Worm (Caenorhabditis elegans) whole organism, L1 larva: Measurements from ENCODE around the gene bus-2.

Source experiments
- C04F5.9 ChIP-seq: sonication (generic microtip); optimal IDR thresholded peaks from 2 replicates; lab custom pipeline; 2016; ENCODE audit warnings: missing genetic modification characterization, missing compliant biosample characterization
- C16A3.4 ChIP-seq: fragments of 150-350 bp; optimal IDR thresholded peaks from 2 replicates; lab custom pipeline; 2014; ENCODE audit warnings: missing biosample characterization, missing genetic modification characterization
- C34B4.2 ChIP-seq: sonication (generic microtip); optimal IDR thresholded peaks from 2 replicates; lab custom pipeline; 2017; ENCODE audit warnings: mild to moderate bottlenecking, missing genetic modification characterization, missing compliant biosample characterization
- Y116A8C.19 ChIP-seq: sonication (generic microtip); optimal IDR thresholded peaks from 2 replicates; lab custom pipeline; 2016; ENCODE audit warnings: missing compliant biosample characterization, missing genetic modification characterization, borderline replicate concordance
- aha-1 ChIP-seq: fragments of 150-350 bp; optimal IDR thresholded peaks from 2 replicates; lab custom pipeline; 2014; ENCODE audit warnings: missing biosample characterization, missing genetic modification characterization
- alr-1 ChIP-seq: fragments of 200-800 bp; sonication (Bioruptor generic); optimal IDR thresholded peaks from 2 replicates; lab custom pipeline; 2018; ENCODE audit warnings: borderline replicate concordance, mild to moderate bottlenecking, missing genetic modification characterization, missing compliant biosample characterization
- aly-2 ChIP-seq: fragments of 150-350 bp; optimal IDR thresholded peaks from 2 replicates; lab custom pipeline; 2014; ENCODE audit warnings: missing biosample characterization, missing genetic modification characterization
- ceh-63 ChIP-seq: fragments of 200-800 bp; sonication (Bioruptor generic); optimal IDR thresholded peaks from 2 replicates; lab custom pipeline; 2018; ENCODE audit warnings: mild to moderate bottlenecking, missing genetic modification characterization, missing compliant biosample characterization
- ceh-88 ChIP-seq: fragments of 200-800 bp; sonication (Bioruptor generic); IDR thresholded peaks from 2 replicates; pipeline ENCODE4 v1.3.6; 2022; ENCODE audit warnings: missing genetic modification characterization, missing compliant biosample characterization
- dpl-1 ChIP-seq, 3 experiments: fragments of 150-350 bp in 2 of 3; sonication (generic microtip) in 1 of 3; optimal IDR thresholded peaks; 2 replicates each; lab custom pipeline; 2014 to 2017; ENCODE audit warnings: missing biosample characterization in 3 of 3, missing genetic modification characterization in 3 of 3, missing genetic modification reagents in 3 of 3
- dsc-1 ChIP-seq: sonication (generic microtip); optimal IDR thresholded peaks from 2 replicates; lab custom pipeline; 2016; ENCODE audit warnings: mild to moderate bottlenecking, missing genetic modification characterization, missing compliant biosample characterization
- efl-1 ChIP-seq, 4 experiments: fragments of 150-350 bp; optimal IDR thresholded peaks in 3 of 4; peaks in 1 of 4; 1 replicate in 1 of 4; 2 replicates in 3 of 4; lab custom pipeline; 2014; ENCODE audit warnings: missing biosample characterization in 2 of 4, missing genetic modification characterization in 2 of 4, missing genetic modification reagents in 2 of 4
- efl-3 ChIP-seq: fragments of 200-800 bp; sonication (Bioruptor generic); optimal IDR thresholded peaks from 2 replicates; lab custom pipeline; 2018; ENCODE audit warnings: mild to moderate bottlenecking, missing genetic modification characterization, missing compliant biosample characterization
- egl-13 ChIP-seq: sonication (generic microtip); optimal IDR thresholded peaks from 2 replicates; lab custom pipeline; 2016; ENCODE audit warnings: missing genotype, missing genetic modification reagents, missing genetic modification characterization, missing compliant biosample characterization
- egl-27 ChIP-seq, 2 experiments: fragments of 150-350 bp in 1 of 2; sonication (generic microtip); optimal IDR thresholded peaks; 3 replicates each; lab custom pipeline; 2017 to 2018; ENCODE audit warnings: missing biosample characterization in 2 of 2, missing genetic modification characterization in 2 of 2, missing genetic modification reagents in 2 of 2
- elt-3 ChIP-seq, 6 experiments: fragments of 150-350 bp in 1 of 6; sonication (generic microtip); optimal IDR thresholded peaks; 2 replicates each; lab custom pipeline; 2017 to 2018; ENCODE audit warnings: missing biosample characterization in 6 of 6, missing genetic modification characterization in 6 of 6, inconsistent platforms in 1 of 6
- ets-5 ChIP-seq: fragments of 200-800 bp; sonication (Bioruptor generic); IDR thresholded peaks from 2 replicates; pipeline ENCODE4 v1.3.6; 2022; ENCODE audit warnings: missing genetic modification characterization, missing compliant biosample characterization
- fkh-4 ChIP-seq: sonication (generic microtip); optimal IDR thresholded peaks from 2 replicates; lab custom pipeline; 2016; ENCODE audit warnings: missing compliant biosample characterization, missing genetic modification characterization, borderline replicate concordance
- grh-1 ChIP-seq: fragments of 200-800 bp; sonication (Bioruptor generic); IDR thresholded peaks from 2 replicates; pipeline ENCODE4 v1.3.6; 2022; ENCODE audit warnings: missing genetic modification reagents, missing genetic modification characterization, missing compliant biosample characterization
- hlh-4 ChIP-seq: sonication (generic microtip); optimal IDR thresholded peaks from 2 replicates; lab custom pipeline; 2016; ENCODE audit warnings: mild to moderate bottlenecking, missing genetic modification characterization, missing compliant biosample characterization
- irx-1 ChIP-seq: sonication (generic microtip); optimal IDR thresholded peaks from 2 replicates; lab custom pipeline; 2016; ENCODE audit warnings: missing genetic modification characterization, missing compliant biosample characterization
- lin-15B ChIP-seq: fragments of 150-350 bp; sonication (generic microtip); optimal IDR thresholded peaks from 3 replicates; lab custom pipeline; 2014; ENCODE audit warnings: missing biosample characterization, missing genetic modification characterization
- lsy-2 ChIP-seq, 2 experiments: fragments of 150-350 bp; optimal IDR thresholded peaks; 2 replicates each; lab custom pipeline; 2014; ENCODE audit warnings: missing biosample characterization in 2 of 2, missing genetic modification characterization in 2 of 2
- mef-2 ChIP-seq: fragments of 150-350 bp; optimal IDR thresholded peaks from 2 replicates; lab custom pipeline; 2014; ENCODE audit warnings: missing biosample characterization, missing genetic modification characterization
- mep-1 ChIP-seq: fragments of 150-350 bp; optimal IDR thresholded peaks from 2 replicates; lab custom pipeline; 2014; ENCODE audit warnings: missing biosample characterization, missing genetic modification characterization
- nhr-12 ChIP-seq: sonication (generic microtip); optimal IDR thresholded peaks from 2 replicates; lab custom pipeline; 2017; ENCODE audit warnings: missing biosample characterization, missing genetic modification characterization
- nhr-20 ChIP-seq: sonication (generic microtip); optimal IDR thresholded peaks from 2 replicates; lab custom pipeline; 2016; ENCODE audit warnings: mild to moderate bottlenecking, missing genetic modification characterization, missing compliant biosample characterization
- nhr-47 ChIP-seq: sonication (generic microtip); optimal IDR thresholded peaks from 2 replicates; lab custom pipeline; 2016; ENCODE audit warnings: mild to moderate bottlenecking, missing genetic modification characterization, moderate library complexity, missing compliant biosample characterization
- nhr-76 ChIP-seq: sonication (generic microtip); optimal IDR thresholded peaks from 2 replicates; lab custom pipeline; 2017; ENCODE audit warnings: missing biosample characterization, missing genetic modification characterization
- nhr-77 ChIP-seq: fragments of 150-350 bp; optimal IDR thresholded peaks from 2 replicates; lab custom pipeline; 2014; ENCODE audit warnings: missing biosample characterization, missing genetic modification characterization
- nhr-85 ChIP-seq: sonication (generic microtip); peaks from one replicate; lab custom pipeline; 2016; ENCODE audit warnings: missing genetic modification characterization, inconsistent platforms, missing compliant biosample characterization
- nhr-90 ChIP-seq: sonication (generic microtip); optimal IDR thresholded peaks from 2 replicates; lab custom pipeline; 2016; ENCODE audit warnings: mild to moderate bottlenecking, missing genetic modification characterization, missing compliant biosample characterization; ENCODE audit not compliant: poor library complexity
- pqm-1 ChIP-seq: sonication (generic microtip); optimal IDR thresholded peaks from 3 replicates; lab custom pipeline; 2017; ENCODE audit warnings: missing biosample characterization, missing genetic modification characterization
- rnt-1 ChIP-seq: sonication (generic microtip); optimal IDR thresholded peaks from 2 replicates; lab custom pipeline; 2016; ENCODE audit warnings: mild to moderate bottlenecking, missing genetic modification characterization, moderate library complexity, missing compliant biosample characterization
- snpc-4 ChIP-seq: fragments of 150-350 bp; optimal IDR thresholded peaks from 2 replicates; lab custom pipeline; 2014; ENCODE audit warnings: missing biosample characterization, missing genetic modification characterization
- snu-23 ChIP-seq: sonication (generic microtip); optimal IDR thresholded peaks from 2 replicates; lab custom pipeline; 2016; ENCODE audit warnings: missing genetic modification characterization, missing compliant biosample characterization
- sox-4 ChIP-seq: sonication (generic microtip); optimal IDR thresholded peaks from 2 replicates; lab custom pipeline; 2016; ENCODE audit warnings: missing genetic modification characterization, missing compliant biosample characterization
- sup-37 ChIP-seq: fragments of 200-800 bp; sonication (Bioruptor generic); optimal IDR thresholded peaks from 2 replicates; lab custom pipeline; 2018; ENCODE audit warnings: mild to moderate bottlenecking, missing genetic modification characterization, missing compliant biosample characterization
- tbx-2 ChIP-seq: sonication (generic microtip); optimal IDR thresholded peaks from 2 replicates; lab custom pipeline; 2016; ENCODE audit warnings: missing genetic modification characterization, missing compliant biosample characterization
- tlp-1 ChIP-seq: fragments of 150-350 bp; optimal IDR thresholded peaks from 2 replicates; lab custom pipeline; 2014; ENCODE audit warnings: missing biosample characterization, missing genetic modification characterization
- unc-130 ChIP-seq: fragments of 150-350 bp; optimal IDR thresholded peaks from 2 replicates; lab custom pipeline; 2017; ENCODE audit warnings: missing biosample characterization, missing genetic modification characterization, inconsistent platforms
- unc-30 ChIP-seq: sonication (generic microtip); optimal IDR thresholded peaks from 2 replicates; lab custom pipeline; 2017; ENCODE audit warnings: missing biosample characterization, missing genetic modification characterization
- unc-62 ChIP-seq: fragments of 150-350 bp; optimal IDR thresholded peaks from 2 replicates; lab custom pipeline; 2014; ENCODE audit warnings: missing biosample characterization, missing genetic modification reagents, missing genetic modification characterization
- unc-86 ChIP-seq: sonication (generic microtip); optimal IDR thresholded peaks from 2 replicates; lab custom pipeline; 2016; ENCODE audit warnings: missing genetic modification characterization, missing compliant biosample characterization
- vab-15 ChIP-seq: sonication (generic microtip); optimal IDR thresholded peaks from 2 replicates; lab custom pipeline; 2017; ENCODE audit warnings: missing genotype, mild to moderate bottlenecking, missing genetic modification characterization, missing compliant biosample characterization
- zag-1 ChIP-seq: fragments of 150-350 bp; optimal IDR thresholded peaks from 2 replicates; lab custom pipeline; 2014; ENCODE audit warnings: missing biosample characterization, missing genetic modification characterization
- ztf-4 ChIP-seq: fragments of 150-350 bp; optimal IDR thresholded peaks from 2 replicates; lab custom pipeline; 2014; ENCODE audit warnings: missing biosample characterization, missing genetic modification characterization

The bus-2 gene

DNA sequence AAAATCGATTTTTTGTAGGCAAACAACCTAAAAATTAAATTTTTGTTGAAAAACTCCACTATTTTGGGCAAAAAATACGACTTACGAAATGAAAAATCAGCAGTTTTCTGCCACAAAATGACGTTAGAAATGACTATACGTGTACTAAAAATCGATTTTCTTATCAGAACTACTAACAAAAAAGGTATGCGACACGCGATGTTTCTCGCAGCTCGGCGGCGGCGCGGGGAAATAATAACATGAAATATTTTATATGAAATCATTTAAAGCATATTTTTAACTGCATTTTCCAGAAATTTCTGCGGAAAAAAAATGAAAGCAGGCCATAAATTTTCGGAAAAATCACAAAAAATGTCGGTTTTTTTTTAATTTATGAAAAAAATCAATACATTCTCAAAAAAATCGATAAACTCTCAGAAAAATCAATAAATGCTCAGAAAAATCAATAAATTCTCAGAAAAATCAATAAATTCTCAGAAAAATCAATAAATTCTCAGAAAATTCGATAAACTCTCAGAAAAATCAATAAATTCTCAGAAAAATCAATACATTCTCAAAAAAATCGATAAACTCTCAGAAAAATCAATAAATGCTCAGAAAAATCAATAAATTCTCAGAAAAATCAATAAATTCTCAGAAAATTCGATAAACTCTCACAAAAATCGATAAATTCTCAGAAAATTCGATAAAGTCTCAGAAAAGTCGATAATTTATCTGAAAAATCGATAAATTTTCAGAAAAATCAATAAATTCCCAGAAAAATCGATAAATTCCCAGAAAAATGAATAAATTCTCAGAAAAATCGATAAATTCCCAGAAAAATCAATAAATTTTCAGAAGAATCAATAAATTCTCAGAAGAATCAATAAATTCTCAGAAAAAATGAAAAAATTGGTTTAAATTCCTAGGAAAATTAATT, 40.7 kb downstream of the bus-2 start, which contains the start of gene ptpn-22:
ptpn-22 (minus strand) TSS at position 158 of the 919 bp plus-strand sequence.
- no peak for TF ChIP-seq unc-130 (tag; lab: Kevin White, UChicago)
- TF ChIP-seq nhr-85 (tag; lab: Kevin White, UChicago): peak; percentile 5

DNA sequence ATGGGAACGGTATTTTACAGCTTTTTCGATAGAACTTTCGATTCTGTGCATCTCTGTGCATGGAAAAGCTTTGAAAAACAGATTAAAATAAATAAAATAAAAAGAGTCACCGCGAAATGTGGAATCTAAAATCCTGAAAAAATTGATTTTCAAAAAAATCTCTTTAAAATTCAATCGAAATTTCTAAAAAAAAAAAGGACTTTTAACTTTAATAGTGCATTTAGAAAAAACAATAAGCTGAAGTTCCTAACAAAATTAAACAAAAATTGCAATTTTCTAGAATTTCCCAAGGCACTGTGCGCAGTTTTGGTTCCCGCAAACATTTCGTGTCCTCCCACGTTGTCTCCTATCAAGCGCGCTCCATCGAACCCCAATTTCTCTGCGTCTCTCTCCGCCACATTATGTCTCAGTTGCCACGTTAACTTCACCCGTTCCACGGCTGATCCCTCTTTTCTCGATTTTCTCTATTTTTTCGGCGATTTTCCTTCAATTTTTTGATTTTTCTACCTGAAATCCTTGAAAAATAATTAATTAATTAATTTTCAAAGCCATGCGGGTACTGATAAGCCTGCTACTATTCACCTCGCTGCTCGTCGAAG, 45.9 kb downstream of the bus-2 start, which contains the start of the genes Y41D4A.6 and Y41D4A.4:
Y41D4A.6 (minus strand) TSS at position 51 of the 599 bp plus-strand sequence.
Y41D4A.4 (plus strand) TSS at position 549 of the 599 bp plus-strand sequence.
- TF ChIP-seq zag-1 (no peak), ztf-4 (tag; lab: Kevin White, UChicago) (no peak), egl-13 (tag; lab: Kevin White, UChicago) (peak; percentile 75), pqm-1 (no peak), irx-1 (tag; lab: Kevin White, UChicago) (peak; percentile 44), unc-62 (no peak), sox-4 (tag; lab: Kevin White, UChicago) (peak; percentile 78), aly-2 (tag; lab: Kevin White, UChicago) (peak; percentile 70), unc-86 (tag; lab: Kevin White, UChicago) (peak; percentile 81), ceh-88 (GFP tag; lab: Robert Waterston, UW) (peak; percentile 73; the same call in 1 of the 2 replicates), nhr-90 (tag; lab: Kevin White, UChicago) (peak; percentile 87), nhr-77 (tag; lab: Kevin White, UChicago) (peak; percentile 76), nhr-20 (tag; lab: Kevin White, UChicago) (peak; percentile 88), efl-1 (optimal IDR thresholded peaks at IDR 0.05; lab: Kevin White, UChicago) (peak; percentile 85 to 92), efl-1 (GFP tag; optimal IDR thresholded peaks at IDR 0.05 in 1 of 2; lab: Kevin White, UChicago) (peak; percentile 75 to 97), mef-2 (tag; lab: Kevin White, UChicago) (no peak), nhr-47 (peak; percentile 91), tlp-1 (no peak), alr-1 (tag; lab: Kevin White, UChicago) (no peak), dpl-1 (GFP tag; optimal IDR thresholded peaks at IDR 0.05; lab: Kevin White, UChicago) (peak; percentile 71 to 78 (median 75)), nhr-76 (tag; lab: Kevin White, UChicago) (no peak), dsc-1 (tag; lab: Kevin White, UChicago) (peak; percentile 79), rnt-1 (tag; lab: Kevin White, UChicago) (peak; percentile 95), C34B4.2 (tag; lab: Kevin White, UChicago) (no peak), egl-27 (tag; optimal IDR thresholded peaks at IDR 0.05; lab: Kevin White, UChicago) (no peak), mep-1 (tag; lab: Kevin White, UChicago) (peak; percentile 64), hlh-4 (tag; lab: Kevin White, UChicago) (no peak), unc-30 (tag; lab: Kevin White, UChicago) (no peak), grh-1 (GFP tag; lab: Robert Waterston, UW) (peak; percentile 26; the same call in 1 of the 2 replicates), sup-37 (no peak), C16A3.4 (tag; lab: Kevin White, UChicago) (peak; percentile 87), elt-3 (tag; optimal IDR thresholded peaks at IDR 0.05; lab: Kevin White, UChicago) (peak in 2 of 6 experiments; percentile 32 to 52), fkh-4 (tag; lab: Kevin White, UChicago) (peak; percentile 61), ets-5 (GFP tag; lab: Robert Waterston, UW) (no peak), lsy-2 (tag; optimal IDR thresholded peaks at IDR 0.05; lab: Kevin White, UChicago) (peak; percentile 71 to 86), efl-3 (GFP tag; lab: Kevin White, UChicago) (no peak), ceh-63 (peak; percentile 32), snu-23 (GFP tag; lab: Kevin White, UChicago) (peak; percentile 94), tbx-2 (tag; lab: Kevin White, UChicago) (peak; percentile 88), unc-130 (tag; lab: Kevin White, UChicago) (peak; percentile 84), nhr-12 (tag; lab: Kevin White, UChicago) (no peak), C04F5.9 (tag; lab: Kevin White, UChicago) (peak; percentile 64), aha-1 (tag; lab: Kevin White, UChicago) (no peak), snpc-4 (peak; percentile 54), Y116A8C.19 (tag; lab: Kevin White, UChicago) (peak; percentile 45), lin-15B (tag; lab: Kevin White, UChicago) (peak; percentile 71), vab-15 (tag; lab: Kevin White, UChicago) (peak; percentile 90)
